Worm (Caenorhabditis elegans) whole organism, L1 larva: Measurements from ENCODE around the gene hnd-1.

Experiments
- F16B12.6 ChIP-seq: fragments of 150-350 bp; optimal IDR thresholded peaks from 2 replicates; lab custom pipeline; 2014; ENCODE audit warnings: missing biosample characterization, missing genetic modification characterization
- Y116A8C.19 ChIP-seq: sonication (generic microtip); optimal IDR thresholded peaks from 2 replicates; lab custom pipeline; 2016; ENCODE audit warnings: missing compliant biosample characterization, missing genetic modification characterization, borderline replicate concordance
- aly-2 ChIP-seq: fragments of 150-350 bp; optimal IDR thresholded peaks from 2 replicates; lab custom pipeline; 2014; ENCODE audit warnings: missing biosample characterization, missing genetic modification characterization
- blmp-1 ChIP-seq: fragments of 150-350 bp; optimal IDR thresholded peaks from 2 replicates; lab custom pipeline; 2014; ENCODE audit warnings: missing biosample characterization, missing genetic modification characterization
- ceh-82 ChIP-seq, 3 experiments: fragments of 150-350 bp in 1 of 3; sonication (generic microtip) in 2 of 3; optimal IDR thresholded peaks; 2 replicates each; lab custom pipeline; 2014 to 2017; ENCODE audit warnings: missing biosample characterization in 3 of 3, missing genetic modification characterization in 3 of 3
- ceh-88 ChIP-seq: fragments of 200-800 bp; sonication (Bioruptor generic); IDR thresholded peaks from 2 replicates; pipeline ENCODE4 v1.3.6; 2022; ENCODE audit warnings: missing genetic modification characterization, missing compliant biosample characterization
- ceh-90 ChIP-seq: sonication (generic microtip); optimal IDR thresholded peaks from 2 replicates; lab custom pipeline; 2016; ENCODE audit warnings: missing genetic modification characterization, missing compliant biosample characterization
- ces-1 ChIP-seq: fragments of 150-350 bp; optimal IDR thresholded peaks from 2 replicates; lab custom pipeline; 2014; ENCODE audit warnings: missing biosample characterization, missing genetic modification reagents, missing genetic modification characterization
- efl-3 ChIP-seq: fragments of 200-800 bp; sonication (Bioruptor generic); optimal IDR thresholded peaks from 2 replicates; lab custom pipeline; 2018; ENCODE audit warnings: mild to moderate bottlenecking, missing genetic modification characterization, missing compliant biosample characterization
- egl-13 ChIP-seq: sonication (generic microtip); optimal IDR thresholded peaks from 2 replicates; lab custom pipeline; 2016; ENCODE audit warnings: missing genotype, missing genetic modification reagents, missing genetic modification characterization, missing compliant biosample characterization
- elt-2 ChIP-seq: sonication (generic microtip); optimal IDR thresholded peaks from 2 replicates; lab custom pipeline; 2016; ENCODE audit warnings: missing genetic modification characterization, mild to moderate bottlenecking, inconsistent platforms, missing compliant biosample characterization, missing genetic modification reagents
- fkh-4 ChIP-seq: sonication (generic microtip); optimal IDR thresholded peaks from 2 replicates; lab custom pipeline; 2016; ENCODE audit warnings: missing compliant biosample characterization, missing genetic modification characterization, borderline replicate concordance
- fkh-8 ChIP-seq: sonication (generic microtip); optimal IDR thresholded peaks from 2 replicates; lab custom pipeline; 2016; ENCODE audit warnings: mild to moderate bottlenecking, missing genetic modification characterization, missing compliant biosample characterization
- fos-1 ChIP-seq: fragments of 150-350 bp; optimal IDR thresholded peaks from 2 replicates; lab custom pipeline; 2014; ENCODE audit warnings: missing biosample characterization, missing genetic modification characterization
- hlh-17 ChIP-seq: fragments of 200-800 bp; sonication (Bioruptor generic); optimal IDR thresholded peaks from 2 replicates; lab custom pipeline; 2018; ENCODE audit warnings: missing genetic modification characterization, mild to moderate bottlenecking, missing compliant biosample characterization, moderate library complexity, borderline replicate concordance
- hpl-2 ChIP-seq: fragments of 150-350 bp; optimal IDR thresholded peaks from 2 replicates; lab custom pipeline; 2014; ENCODE audit warnings: missing biosample characterization, missing genetic modification reagents, missing genetic modification characterization
- isw-1 ChIP-seq: fragments of 200-800 bp; sonication (Bioruptor generic); IDR thresholded peaks from 2 replicates; pipeline ENCODE4 v1.3.6; 2022; ENCODE audit warnings: missing genetic modification characterization, missing compliant biosample characterization
- lin-13 ChIP-seq: fragments of 150-350 bp; optimal IDR thresholded peaks from 2 replicates; lab custom pipeline; 2014; ENCODE audit warnings: missing biosample characterization, missing genetic modification reagents, missing genetic modification characterization
- lin-14 ChIP-seq: fragments of 200-800 bp; sonication (Bioruptor generic); optimal IDR thresholded peaks from 2 replicates; lab custom pipeline; 2018; ENCODE audit warnings: mild to moderate bottlenecking, missing genetic modification characterization, moderate library complexity, missing compliant biosample characterization
- lin-15B ChIP-seq: fragments of 150-350 bp; sonication (generic microtip); optimal IDR thresholded peaks from 3 replicates; lab custom pipeline; 2014; ENCODE audit warnings: missing biosample characterization, missing genetic modification characterization
- lin-35 ChIP-seq, 2 experiments: fragments of 150-350 bp; optimal IDR thresholded peaks; 2 replicates each; lab custom pipeline; 2014; ENCODE audit warnings: missing biosample characterization in 2 of 2, missing genetic modification characterization in 2 of 2, missing genetic modification reagents in 2 of 2
- lin-39 ChIP-seq: fragments of 150-350 bp; optimal IDR thresholded peaks from 2 replicates; lab custom pipeline; 2014; ENCODE audit warnings: missing biosample characterization, missing genetic modification reagents, missing genetic modification characterization
- lsy-2 ChIP-seq, 2 experiments: fragments of 150-350 bp; optimal IDR thresholded peaks; 2 replicates each; lab custom pipeline; 2014; ENCODE audit warnings: missing biosample characterization in 2 of 2, missing genetic modification characterization in 2 of 2
- mab-9 ChIP-seq: fragments of 200-800 bp; sonication (Bioruptor generic); IDR thresholded peaks from 2 replicates; pipeline ENCODE4 v1.3.6; 2022; ENCODE audit warnings: missing genetic modification reagents, missing genetic modification characterization, missing compliant biosample characterization
- mdl-1 ChIP-seq, 2 experiments: fragments of 150-350 bp; optimal IDR thresholded peaks; 2 replicates each; lab custom pipeline; 2014 to 2017; ENCODE audit warnings: missing biosample characterization in 2 of 2, missing genetic modification characterization in 2 of 2, inconsistent platforms in 1 of 2
- mef-2 ChIP-seq: fragments of 150-350 bp; optimal IDR thresholded peaks from 2 replicates; lab custom pipeline; 2014; ENCODE audit warnings: missing biosample characterization, missing genetic modification characterization
- nhr-11 ChIP-seq: fragments of 150-350 bp; optimal IDR thresholded peaks from 2 replicates; lab custom pipeline; 2014; ENCODE audit warnings: missing biosample characterization, missing genetic modification characterization
- nhr-12 ChIP-seq: sonication (generic microtip); optimal IDR thresholded peaks from 2 replicates; lab custom pipeline; 2017; ENCODE audit warnings: missing biosample characterization, missing genetic modification characterization
- nhr-19 ChIP-seq: fragments of 200-800 bp; sonication (Bioruptor generic); conservative IDR thresholded peaks from 2 replicates; pipeline ENCODE4 v1.3.6; 2022; ENCODE audit warnings: missing genetic modification characterization, missing compliant biosample characterization
- nhr-237 ChIP-seq: fragments of 150-350 bp; optimal IDR thresholded peaks from 2 replicates; lab custom pipeline; 2014; ENCODE audit warnings: missing biosample characterization, missing genetic modification characterization
- nhr-71 ChIP-seq: sonication (generic microtip); optimal IDR thresholded peaks from 2 replicates; lab custom pipeline; 2016; ENCODE audit warnings: mild to moderate bottlenecking, missing genetic modification characterization, moderate library complexity, missing compliant biosample characterization
- nhr-77 ChIP-seq: fragments of 150-350 bp; optimal IDR thresholded peaks from 2 replicates; lab custom pipeline; 2014; ENCODE audit warnings: missing biosample characterization, missing genetic modification characterization
- nhr-84 ChIP-seq: sonication (generic microtip); optimal IDR thresholded peaks from 2 replicates; lab custom pipeline; 2017; ENCODE audit warnings: missing biosample characterization, missing genetic modification characterization
- nhr-85 ChIP-seq: sonication (generic microtip); peaks from one replicate; lab custom pipeline; 2016; ENCODE audit warnings: missing genetic modification characterization, inconsistent platforms, missing compliant biosample characterization
- nhr-90 ChIP-seq: sonication (generic microtip); optimal IDR thresholded peaks from 2 replicates; lab custom pipeline; 2016; ENCODE audit warnings: mild to moderate bottlenecking, missing genetic modification characterization, missing compliant biosample characterization; ENCODE audit not compliant: poor library complexity
- pag-3 ChIP-seq: sonication (generic microtip); optimal IDR thresholded peaks from 2 replicates; lab custom pipeline; 2017; ENCODE audit warnings: missing genetic modification characterization, mild to moderate bottlenecking, missing compliant biosample characterization, antibody characterized with exemption, borderline replicate concordance; ENCODE audit not compliant: insufficient read depth
- pax-3 ChIP-seq: fragments of 200-800 bp; sonication (Bioruptor generic); optimal IDR thresholded peaks from 2 replicates; lab custom pipeline; 2018; ENCODE audit warnings: mild to moderate bottlenecking, missing genetic modification characterization, moderate library complexity, missing compliant biosample characterization
- pqm-1 ChIP-seq: sonication (generic microtip); optimal IDR thresholded peaks from 3 replicates; lab custom pipeline; 2017; ENCODE audit warnings: missing biosample characterization, missing genetic modification characterization
- skn-1 ChIP-seq: fragments of 150-350 bp; optimal IDR thresholded peaks from 2 replicates; lab custom pipeline; 2014; ENCODE audit warnings: missing biosample characterization, missing genetic modification characterization
- sptf-1 ChIP-seq: fragments of 150-350 bp; optimal IDR thresholded peaks from 2 replicates; lab custom pipeline; 2014; ENCODE audit warnings: missing biosample characterization, missing genetic modification characterization
- swsn-7 ChIP-seq: sonication (generic microtip); optimal IDR thresholded peaks from 2 replicates; lab custom pipeline; 2016; ENCODE audit warnings: missing genetic modification characterization, missing compliant biosample characterization
- tbx-2 ChIP-seq: sonication (generic microtip); optimal IDR thresholded peaks from 2 replicates; lab custom pipeline; 2016; ENCODE audit warnings: missing genetic modification characterization, missing compliant biosample characterization
- unc-30 ChIP-seq: sonication (generic microtip); optimal IDR thresholded peaks from 2 replicates; lab custom pipeline; 2017; ENCODE audit warnings: missing biosample characterization, missing genetic modification characterization
- unc-86 ChIP-seq: sonication (generic microtip); optimal IDR thresholded peaks from 2 replicates; lab custom pipeline; 2016; ENCODE audit warnings: missing genetic modification characterization, missing compliant biosample characterization
- vab-15 ChIP-seq: sonication (generic microtip); optimal IDR thresholded peaks from 2 replicates; lab custom pipeline; 2017; ENCODE audit warnings: missing genotype, mild to moderate bottlenecking, missing genetic modification characterization, missing compliant biosample characterization
- xbp-1 ChIP-seq: sonication (generic microtip); optimal IDR thresholded peaks from 2 replicates; lab custom pipeline; 2016; ENCODE audit warnings: missing genetic modification characterization, missing compliant biosample characterization
- zip-4 ChIP-seq: fragments of 200-800 bp; sonication (Bioruptor generic); optimal IDR thresholded peaks from 2 replicates; lab custom pipeline; 2018; ENCODE audit warnings: mild to moderate bottlenecking, missing genetic modification characterization, moderate library complexity, missing compliant biosample characterization
- ztf-11 ChIP-seq, 2 experiments: sonication (generic microtip); optimal IDR thresholded peaks; 2 replicates each; lab custom pipeline; 2016 to 2017; ENCODE audit warnings: missing genetic modification characterization in 2 of 2, missing biosample characterization in 1 of 2, missing compliant biosample characterization in 1 of 2

The hnd-1 gene

ce11 chrX:11661625-11662024 is 22.7 kb upstream of the hnd-1 start, which contains the start of gene sfxn-1.5 (continued):
- TF ChIP-seq lin-13 (GFP tag; lab: Kevin White, UChicago) = no peak
- TF ChIP-seq pax-3 (tag; lab: Kevin White, UChicago) = no peak
- TF ChIP-seq F16B12.6 = no peak
- TF ChIP-seq vab-15 = no peak
- no peak for TF ChIP-seq tbx-2 (tag; lab: Kevin White, UChicago)
- TF ChIP-seq blmp-1 (tag; lab: Kevin White, UChicago) = peak; percentile 37
- no peak for TF ChIP-seq hlh-17 (GFP tag; lab: Kevin White, UChicago)
- TF ChIP-seq nhr-77 (tag; lab: Kevin White, UChicago) = no peak
- no peak for TF ChIP-seq nhr-12 (tag; lab: Kevin White, UChicago)
- TF ChIP-seq fkh-8 (tag; lab: Kevin White, UChicago) = no peak
- TF ChIP-seq nhr-85 = peak; percentile 74
- TF ChIP-seq ceh-90 (tag; lab: Kevin White, UChicago) = no peak
- no peak for TF ChIP-seq nhr-11 (tag; lab: Kevin White, UChicago)
- TF ChIP-seq aly-2 (tag; lab: Kevin White, UChicago) = no peak
- TF ChIP-seq mef-2 = no peak
- TF ChIP-seq lin-14 = peak; percentile 43
- peak; percentile 38 for TF ChIP-seq nhr-90 (tag; lab: Kevin White, UChicago)
- no peak for TF ChIP-seq swsn-7
- peak; percentile 47 for TF ChIP-seq nhr-71 (tag; lab: Kevin White, UChicago)
- peak; percentile 0 for TF ChIP-seq hpl-2 (GFP tag; lab: Kevin White, UChicago)
- TF ChIP-seq lin-15B (tag; lab: Kevin White, UChicago) = no peak
- no peak for TF ChIP-seq nhr-19 (GFP tag; lab: Robert Waterston, UW)
- TF ChIP-seq ceh-88 (GFP tag; lab: Robert Waterston, UW) = no peak
- TF ChIP-seq xbp-1 (tag; lab: Kevin White, UChicago) = no peak
- TF ChIP-seq lsy-2 (tag; optimal IDR thresholded peaks at IDR 0.05; lab: Kevin White, UChicago) = no peak
- TF ChIP-seq fos-1 (tag; lab: Kevin White, UChicago) = no peak
- no peak for TF ChIP-seq unc-30 (tag; lab: Kevin White, UChicago)
- peak; percentile 94 for TF ChIP-seq elt-2 (tag; lab: Kevin White, UChicago)
- no peak for TF ChIP-seq isw-1
- TF ChIP-seq ztf-11 (tag; optimal IDR thresholded peaks at IDR 0.05; lab: Kevin White, UChicago) = no peak
- TF ChIP-seq sptf-1 (tag; lab: Kevin White, UChicago) = no peak
- TF ChIP-seq, all 84 proteins: peak for 15

ce11 chrX:11662069-11662468 is 22.3 kb upstream of the hnd-1 start:
- TF ChIP-seq unc-86 (tag; lab: Kevin White, UChicago) (no peak), efl-3 (GFP tag; lab: Kevin White, UChicago) (no peak), xbp-1 (tag; lab: Kevin White, UChicago) (no peak), egl-13 (tag; lab: Kevin White, UChicago) (no peak), pag-3 (no peak), ceh-82 (tag; optimal IDR thresholded peaks at IDR 0.05; lab: Kevin White, UChicago) (no peak), mef-2 (no peak), nhr-71 (tag; lab: Kevin White, UChicago) (no peak), zip-4 (GFP tag; lab: Kevin White, UChicago) (no peak), nhr-12 (tag; lab: Kevin White, UChicago) (no peak), ces-1 (GFP tag; lab: Kevin White, UChicago) (no peak), fkh-8 (tag; lab: Kevin White, UChicago) (no peak), fkh-4 (tag; lab: Kevin White, UChicago) (no peak), F16B12.6 (no peak), Y116A8C.19 (tag; lab: Kevin White, UChicago) (no peak), mdl-1 (tag; optimal IDR thresholded peaks at IDR 0.05; lab: Kevin White, UChicago) (peak in 1 of 2 experiments; percentile 74), hpl-2 (GFP tag; lab: Kevin White, UChicago) (no peak), blmp-1 (tag; lab: Kevin White, UChicago) (no peak), lin-14 (peak; percentile 15), unc-30 (tag; lab: Kevin White, UChicago) (no peak), nhr-237 (tag; lab: Kevin White, UChicago) (no peak), lin-39 (no peak), mab-9 (GFP tag; lab: Robert Waterston, UW) (no peak), pqm-1 (tag; lab: Kevin White, UChicago) (no peak), lin-13 (GFP tag; lab: Kevin White, UChicago) (no peak), ceh-90 (tag; lab: Kevin White, UChicago) (no peak), fos-1 (tag; lab: Kevin White, UChicago) (no peak), tbx-2 (tag; lab: Kevin White, UChicago) (peak; percentile 9), nhr-11 (tag; lab: Kevin White, UChicago) (no peak), nhr-85 (peak; percentile 0), nhr-19 (GFP tag; lab: Robert Waterston, UW) (no peak), lin-35 (GFP tag; optimal IDR thresholded peaks at IDR 0.05; lab: Kevin White, UChicago) (no peak), nhr-84 (no peak), swsn-7 (no peak), skn-1 (tag; lab: Kevin White, UChicago) (peak; percentile 4)
